Fruit fly (Drosophila melanogaster) whole organism, prepupa: Measurements from ENCODE around the gene CG4789.

ENCODE experiments used
- Blimp-1 ChIP-seq: fragments of 200-800 bp; sonication (Bioruptor generic); optimal IDR thresholded peaks from 3 replicates; lab custom pipeline; 2017; ENCODE audit warnings: missing biosample characterization, missing genetic modification characterization, mild to moderate bottlenecking, moderate library complexity, missing genetic modification reagents
- CG11294 ChIP-seq: fragments of 200-800 bp; sonication (Bioruptor generic); IDR thresholded peaks from 2 replicates; pipeline ENCODE4 v1.3.6; 2022; ENCODE audit warnings: missing biosample characterization, missing genetic modification characterization
- CG11762 ChIP-seq: fragments of 200-800 bp; sonication (Bioruptor generic); optimal IDR thresholded peaks from 3 replicates; lab custom pipeline; 2016; ENCODE audit warnings: missing biosample characterization, missing genetic modification characterization; ENCODE audit not compliant: insufficient read depth
- CG15336 ChIP-seq: fragments of 200-800 bp; sonication (Bioruptor generic); IDR thresholded peaks from 2 replicates; pipeline ENCODE4 v1.3.6; 2022; ENCODE audit warnings: missing biosample characterization, missing genetic modification characterization
- CG1621 ChIP-seq: fragments of 200-800 bp; sonication (Bioruptor generic); optimal IDR thresholded peaks from 3 replicates; lab custom pipeline; 2018; ENCODE audit warnings: missing biosample characterization, mild to moderate bottlenecking, missing genetic modification characterization
- CG16779 ChIP-seq: fragments of 200-800 bp; sonication (Bioruptor generic); optimal IDR thresholded peaks from 3 replicates; lab custom pipeline; 2017; ENCODE audit warnings: missing biosample characterization, mild to moderate bottlenecking, missing genetic modification characterization
- CG3032 ChIP-seq: fragments of 200-800 bp; optimal IDR thresholded peaks from 2 replicates; lab custom pipeline; 2019; ENCODE audit warnings: missing biosample characterization, mild to moderate bottlenecking, missing genetic modification characterization, moderate library complexity
- CG31627 ChIP-seq: fragments of 200-800 bp; sonication (Bioruptor generic); optimal IDR thresholded peaks from 3 replicates; lab custom pipeline; 2016; ENCODE audit warnings: missing biosample characterization, missing genetic modification characterization
- CG32006 ChIP-seq: fragments of 200-800 bp; sonication (Bioruptor generic); optimal IDR thresholded peaks from 3 replicates; lab custom pipeline; 2017; ENCODE audit warnings: missing biosample characterization, mild to moderate bottlenecking, missing genetic modification characterization
- CG4318 ChIP-seq: fragments of 200-800 bp; sonication (Bioruptor generic); optimal IDR thresholded peaks from 3 replicates; lab custom pipeline; 2017; ENCODE audit warnings: missing biosample characterization, mild to moderate bottlenecking, missing genetic modification characterization
- CG6163 ChIP-seq: fragments of 200-800 bp; sonication (Bioruptor generic); IDR thresholded peaks from 3 replicates; pipeline ENCODE4 v1.3.6; 2022; ENCODE audit warnings: missing biosample characterization, missing genetic modification characterization
- CG6276 ChIP-seq: fragments of 200-800 bp; sonication (Bioruptor generic); optimal IDR thresholded peaks from 2 replicates; lab custom pipeline; 2017; ENCODE audit warnings: missing biosample characterization, mild to moderate bottlenecking, missing genetic modification characterization
- CG6792 ChIP-seq: fragments of 200-800 bp; sonication (Bioruptor generic); optimal IDR thresholded peaks from 3 replicates; lab custom pipeline; 2016; ENCODE audit warnings: missing biosample characterization, missing genetic modification characterization
- CG6808 ChIP-seq: fragments of 200-800 bp; sonication (Bioruptor generic); optimal IDR thresholded peaks from 3 replicates; lab custom pipeline; 2017; ENCODE audit warnings: missing biosample characterization, missing genetic modification characterization, mild to moderate bottlenecking, moderate library complexity, missing genetic modification reagents
- CG6854 ChIP-seq: fragments of 200-800 bp; sonication (Bioruptor generic); optimal IDR thresholded peaks from 2 replicates; lab custom pipeline; 2017; ENCODE audit warnings: missing biosample characterization, mild to moderate bottlenecking, missing genetic modification characterization
- CG7368 ChIP-seq: fragments of 200-800 bp; sonication (Bioruptor generic); optimal IDR thresholded peaks from 3 replicates; lab custom pipeline; 2016; ENCODE audit warnings: missing biosample characterization, missing genetic modification characterization
- CG8319 ChIP-seq: fragments of 200-800 bp; sonication (Bioruptor generic); optimal IDR thresholded peaks from 3 replicates; lab custom pipeline; 2016; ENCODE audit warnings: missing biosample characterization, missing genetic modification characterization
- CG8632 ChIP-seq: fragments of 200-800 bp; sonication (Bioruptor generic); optimal IDR thresholded peaks from 3 replicates; lab custom pipeline; 2016; ENCODE audit warnings: missing biosample characterization, missing genetic modification characterization
- CG9139 ChIP-seq: fragments of 200-800 bp; sonication (Bioruptor generic); optimal IDR thresholded peaks from 3 replicates; lab custom pipeline; 2017; ENCODE audit warnings: missing biosample characterization, mild to moderate bottlenecking, missing genetic modification characterization
- Eip78C ChIP-seq: fragments of 200-800 bp; sonication (Bioruptor generic); peaks from one replicate; lab custom pipeline; 2016; ENCODE audit warnings: missing biosample characterization, missing genetic modification characterization
- Eip93F ChIP-seq: fragments of 200-800 bp; sonication (Bioruptor generic); optimal IDR thresholded peaks from 2 replicates; lab custom pipeline; 2016; ENCODE audit warnings: missing biosample characterization, mild to moderate bottlenecking, missing genetic modification characterization
- Ets21C ChIP-seq: fragments of 200-800 bp; sonication (Bioruptor generic); optimal IDR thresholded peaks from 3 replicates; lab custom pipeline; 2016; ENCODE audit warnings: missing biosample characterization, missing genetic modification characterization
- Ets96B ChIP-seq: fragments of 200-800 bp; optimal IDR thresholded peaks from 2 replicates; lab custom pipeline; 2019; ENCODE audit warnings: missing biosample characterization, mild to moderate bottlenecking, missing genetic modification characterization, moderate library complexity
- Hr38 ChIP-seq: sonication (Bioruptor generic); optimal IDR thresholded peaks from 2 replicates; lab custom pipeline; 2016; ENCODE audit warnings: missing biosample characterization, missing genetic modification characterization
- Met ChIP-seq: fragments of 200-800 bp; sonication (Bioruptor generic); optimal IDR thresholded peaks from 3 replicates; lab custom pipeline; 2016; ENCODE audit warnings: missing biosample characterization, missing genetic modification characterization
- OdsH ChIP-seq: fragments of 200-800 bp; sonication (Bioruptor generic); optimal IDR thresholded peaks from 3 replicates; lab custom pipeline; 2016; ENCODE audit warnings: missing biosample characterization, missing genetic modification characterization
- Smox ChIP-seq: fragments of 200-800 bp; sonication (Bioruptor generic); optimal IDR thresholded peaks from 3 replicates; lab custom pipeline; 2016; ENCODE audit warnings: missing biosample characterization, missing genetic modification characterization
- Sox14 ChIP-seq: fragments of 200-800 bp; sonication (Bioruptor generic); optimal IDR thresholded peaks from 3 replicates; lab custom pipeline; 2016; ENCODE audit warnings: missing biosample characterization, missing genetic modification characterization
- Sox15 ChIP-seq: fragments of 200-800 bp; sonication (Bioruptor generic); optimal IDR thresholded peaks from 3 replicates; lab custom pipeline; 2016; ENCODE audit warnings: missing biosample characterization, missing genetic modification characterization
- achi ChIP-seq: fragments of 200-800 bp; sonication (Bioruptor generic); optimal IDR thresholded peaks from 3 replicates; lab custom pipeline; 2016; ENCODE audit warnings: missing biosample characterization, missing genetic modification characterization
- cyc ChIP-seq: fragments of 200-800 bp; sonication (Bioruptor generic); optimal IDR thresholded peaks from 3 replicates; lab custom pipeline; 2016; ENCODE audit warnings: missing biosample characterization, missing genetic modification characterization
- dsx ChIP-seq: fragments of 200-800 bp; optimal IDR thresholded peaks from 3 replicates; lab custom pipeline; 2019; ENCODE audit warnings: missing biosample characterization, mild to moderate bottlenecking, missing genetic modification characterization, moderate library complexity; ENCODE audit not compliant: poor library complexity, severe bottlenecking
- eg ChIP-seq: fragments of 200-800 bp; sonication (Bioruptor generic); IDR thresholded peaks from 3 replicates; pipeline ENCODE4 v1.3.6; 2022; ENCODE audit warnings: missing biosample characterization, missing genetic modification characterization
- esn ChIP-seq: fragments of 200-800 bp; sonication (Bioruptor generic); optimal IDR thresholded peaks from 2 replicates; lab custom pipeline; 2016; ENCODE audit warnings: missing biosample characterization, mild to moderate bottlenecking, missing genetic modification characterization, moderate library complexity
- fkh ChIP-seq: fragments of 200-800 bp; sonication (Bioruptor generic); optimal IDR thresholded peaks from 3 replicates; lab custom pipeline; 2017; ENCODE audit warnings: missing biosample characterization, mild to moderate bottlenecking, missing genetic modification characterization, moderate library complexity
- salr ChIP-seq, 2 experiments: fragments of 200-800 bp; sonication (Bioruptor generic); optimal IDR thresholded peaks; 3 replicates each; lab custom pipeline; 2016 to 2018; ENCODE audit warnings: missing biosample characterization in 2 of 2, missing genetic modification characterization in 2 of 2, mild to moderate bottlenecking in 1 of 2
- spab ChIP-seq: fragments of 200-800 bp; sonication (Bioruptor generic); optimal IDR thresholded peaks from 2 replicates; lab custom pipeline; 2017; ENCODE audit warnings: missing biosample characterization, mild to moderate bottlenecking, missing genetic modification characterization, missing genetic modification reagents
- ss ChIP-seq, 2 experiments: fragments of 200-800 bp; sonication (Bioruptor generic); optimal IDR thresholded peaks; 2 replicates in 1 of 2; 3 replicates in 1 of 2; lab custom pipeline; 2017 to 2018; ENCODE audit warnings: mild to moderate bottlenecking in 2 of 2, missing biosample characterization in 2 of 2, missing genetic modification characterization in 2 of 2, moderate library complexity in 1 of 2
- svp ChIP-seq: fragments of 200-800 bp; sonication (Bioruptor generic); peaks from one replicate; lab custom pipeline; 2016; ENCODE audit warnings: missing biosample characterization, missing genetic modification characterization
- topi ChIP-seq: fragments of 200-800 bp; sonication (Bioruptor generic); optimal IDR thresholded peaks from 3 replicates; lab custom pipeline; 2016; ENCODE audit warnings: missing biosample characterization, missing genetic modification characterization
- vri ChIP-seq: fragments of 200-800 bp; sonication (Bioruptor generic); optimal IDR thresholded peaks from 3 replicates; lab custom pipeline; 2016; ENCODE audit warnings: missing biosample characterization, mild to moderate bottlenecking, missing genetic modification characterization

Gene CG4789

DNA sequence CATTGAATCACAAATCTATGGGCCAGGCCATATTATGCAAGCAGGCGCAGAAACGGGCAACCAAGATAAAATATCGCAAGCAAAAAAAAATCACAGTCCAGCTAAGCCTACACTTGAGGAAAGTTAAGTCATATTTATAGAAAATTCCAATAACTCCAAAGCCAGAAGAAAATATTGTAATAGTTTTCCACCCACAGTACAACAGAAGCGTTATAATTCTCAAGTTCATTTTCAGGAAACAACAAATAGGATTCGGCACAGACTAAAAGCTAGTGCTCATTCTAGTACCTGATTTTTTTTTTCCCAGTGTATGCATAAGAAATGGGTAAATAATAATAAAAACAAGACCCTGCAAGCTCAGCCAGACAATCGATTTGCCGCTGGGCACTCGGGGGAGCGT lies 34.9 kb upstream of the CG4789 start (continued):
- TF ChIP-seq Eip93F (GFP tag; lab: Kevin White, UChicago) (no peak), ss (GFP tag; optimal IDR thresholded peaks at IDR 0.05; lab: Kevin White, UChicago) (peak in 1 of 2 experiments; percentile 24), fkh (GFP tag; lab: Kevin White, UChicago) (no peak), CG3032 (peak; percentile 37), CG11762 (no peak), CG4318 (GFP tag; lab: Kevin White, UChicago) (no peak), CG31627 (GFP tag; lab: Kevin White, UChicago) (no peak), Sox14 (GFP tag; lab: Kevin White, UChicago) (peak; percentile 30), Hr38 (no peak), vri (GFP tag; lab: Kevin White, UChicago) (no peak), cyc (GFP tag; lab: Kevin White, UChicago) (no peak), CG6792 (GFP tag; lab: Kevin White, UChicago) (peak; percentile 13)

dm6 chrX:16766868-16767431 lies 33.8 kb upstream of the CG4789 start:
- TF ChIP-seq ss (GFP tag; optimal IDR thresholded peaks at IDR 0.05; lab: Kevin White, UChicago), result peak in 1 of 2 experiments; percentile 33
- no peak for TF ChIP-seq CG7368 (GFP tag; lab: Kevin White, UChicago)
- TF ChIP-seq Eip78C (GFP tag; lab: Kevin White, UChicago), result peak; percentile 39
- TF ChIP-seq dsx (GFP tag; lab: Kevin White, UChicago), result no peak
- 0 out of 2 replicates have a peak, but pooled peaks have one; percentile 26 for TF ChIP-seq CG15336 (GFP tag; lab: Robert Waterston, UW)
- 0 out of 3 replicates have a peak, but pooled peaks have one; percentile 9 for TF ChIP-seq eg
- TF ChIP-seq svp (GFP tag; lab: Kevin White, UChicago), result peak; percentile 45
- TF ChIP-seq CG6163, result 0 out of 3 replicates have a peak, but pooled peaks have one; percentile 16

- TF ChIP-seq CG32006 (GFP tag; lab: Kevin White, UChicago), result peak; percentile 39
- no peak for TF ChIP-seq CG9139
- TF ChIP-seq Eip78C (GFP tag; lab: Kevin White, UChicago), result peak; percentile 54
- no peak for TF ChIP-seq CG16779 (tag; lab: Kevin White, UChicago)
Measured at dm6 chrX:16768770-16769169, 32.0 kb upstream of the CG4789 start.

DNA sequence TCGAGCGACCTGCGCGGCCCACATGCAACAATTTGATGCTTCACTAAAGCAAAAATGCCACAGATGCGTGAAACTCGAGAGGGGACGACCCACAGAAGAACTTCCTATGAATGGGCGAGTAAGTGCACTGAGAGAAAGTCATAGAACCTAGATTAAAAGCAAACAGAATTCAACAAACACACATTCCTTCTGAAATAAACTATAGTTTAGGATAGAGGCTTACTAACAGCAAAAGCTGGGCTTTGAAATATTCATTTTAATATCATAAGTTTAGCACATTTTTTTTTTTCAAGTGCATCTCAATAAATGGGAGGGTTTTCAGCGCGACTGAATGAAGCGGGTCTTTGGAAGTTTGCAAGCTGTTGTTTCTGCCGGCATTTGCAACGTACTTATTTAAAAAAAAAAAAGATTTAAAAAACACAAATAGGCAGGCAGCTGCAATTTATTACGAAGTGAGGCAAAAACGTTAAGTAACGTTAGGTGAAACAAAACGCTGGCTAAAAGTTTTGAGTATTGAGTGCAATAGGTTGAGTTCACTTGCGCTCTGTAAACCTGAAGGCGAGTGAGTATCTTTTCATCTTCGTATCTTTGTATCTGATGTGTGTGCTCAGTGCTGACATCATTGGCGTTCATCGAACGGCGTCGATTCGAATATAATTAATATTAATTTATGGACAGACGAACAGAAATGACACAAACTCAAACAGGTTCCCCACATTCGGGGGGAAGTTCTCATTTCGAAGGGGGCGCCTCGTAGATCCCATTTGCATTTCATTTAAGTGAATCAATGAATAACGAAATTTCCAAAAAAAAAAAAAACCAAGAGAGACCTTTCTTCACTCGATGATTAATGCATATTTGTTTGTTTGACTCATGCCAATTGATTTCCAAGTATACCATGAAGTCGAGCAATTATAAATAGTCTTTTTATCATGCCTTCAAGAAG lies 27.6 kb upstream of the CG4789 start:
- TF ChIP-seq eg (peak; percentile 86), CG16779 (tag; lab: Kevin White, UChicago) (no peak), Met (GFP tag; lab: Kevin White, UChicago) (peak; percentile 39), CG6276 (GFP tag; lab: Kevin White, UChicago) (peak; percentile 35), Smox (GFP tag; lab: Kevin White, UChicago) (no peak), CG11294 (peak; percentile 61), CG8632 (peak; percentile 2), Ets96B (tag; lab: Kevin White, UChicago) (peak; percentile 69), topi (GFP tag; lab: Kevin White, UChicago) (peak; percentile 62), spab (peak; percentile 55), CG8319 (GFP tag; lab: Kevin White, UChicago) (peak; percentile 48), Ets21C (GFP tag; lab: Kevin White, UChicago) (no peak), CG6854 (GFP tag; lab: Kevin White, UChicago) (no peak), Eip78C (GFP tag; lab: Kevin White, UChicago) (peak; percentile 91), CG11762 (peak; percentile 58), CG6808 (GFP tag; lab: Kevin White, UChicago) (peak; percentile 69), CG9139 (no peak), Blimp-1 (GFP tag; lab: Kevin White, UChicago) (no peak), CG32006 (GFP tag; lab: Kevin White, UChicago) (peak; percentile 27), Sox15 (GFP tag; lab: Kevin White, UChicago) (no peak), OdsH (GFP tag; lab: Kevin White, UChicago) (peak; percentile 50), salr (GFP tag; optimal IDR thresholded peaks at IDR 0.05; lab: Kevin White, UChicago) (peak; percentile 28 to 45), esn (GFP tag; lab: Kevin White, UChicago) (peak; percentile 26), Hr38 (no peak), dsx (GFP tag; lab: Kevin White, UChicago) (peak; percentile 63), achi (GFP tag; lab: Kevin White, UChicago) (peak; percentile 33), CG1621 (peak; percentile 37)
